Worm (Caenorhabditis elegans) whole organism, L4/young adult: ENCODE results near the gene elpc-3.

Experiments
- W03F9.2 ChIP-seq: fragments of 150-350 bp; optimal IDR thresholded peaks from 2 replicates; lab custom pipeline; 2014; ENCODE audit warnings: missing biosample characterization, missing genetic modification characterization
- dao-5 ChIP-seq: sonication (generic microtip); optimal IDR thresholded peaks from 2 replicates; lab custom pipeline; 2016; ENCODE audit warnings: missing genotype, missing genetic modification characterization, moderate library complexity, missing compliant biosample characterization
- him-1 ChIP-seq: sonication (generic microtip); optimal IDR thresholded peaks from 2 replicates; lab custom pipeline; 2016; ENCODE audit warnings: missing genotype, missing genetic modification reagents, missing genetic modification characterization, missing compliant biosample characterization

DNA sequence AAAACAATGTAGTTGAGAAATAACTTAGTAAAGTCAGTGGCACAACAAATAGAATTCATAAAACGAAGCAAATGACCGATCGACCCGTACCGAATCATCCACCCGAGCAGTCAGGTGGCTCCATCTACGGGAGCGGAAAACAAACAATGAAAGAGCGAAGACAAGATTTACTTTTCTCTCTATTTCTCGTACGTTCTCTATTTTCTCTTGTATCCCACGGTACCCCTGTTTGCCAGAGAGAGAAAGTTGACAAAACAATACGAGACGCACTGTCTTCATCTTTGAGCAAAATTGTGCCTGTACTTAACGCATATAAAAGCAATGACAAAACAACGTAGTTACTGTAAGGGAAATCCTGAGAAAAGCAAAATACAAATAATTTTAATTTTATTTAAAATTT is 15.4 kb upstream of the elpc-3 start:
- TF ChIP-seq dao-5 = no peak
- no peak for TF ChIP-seq him-1 (tag; lab: Kevin White, UChicago)
- no peak for TF ChIP-seq W03F9.2
